Fruit fly (Drosophila melanogaster) whole organism, embryonic: ENCODE data around the gene se.
A peak's percentile ranks its signal among the peaks of the same experiment; 100 is the strongest.

Experiments used
- Asciz ChIP-seq: fragments of 200-800 bp; sonication (Bioruptor generic); optimal IDR thresholded peaks from 2 replicates; lab custom pipeline; 2017; ENCODE audit warnings: missing biosample characterization, mild to moderate bottlenecking, missing genetic modification characterization, missing genetic modification reagents
- CG10462 ChIP-seq: fragments of 200-800 bp; sonication (Bioruptor generic); optimal IDR thresholded peaks from 2 replicates; lab custom pipeline; 2016; ENCODE audit warnings: missing biosample characterization, missing genetic modification characterization
- CG11093 ChIP-seq: fragments of 200-800 bp; sonication (Bioruptor generic); IDR thresholded peaks from 3 replicates; pipeline ENCODE4 v1.3.6; 2022; ENCODE audit warnings: missing biosample characterization, missing genetic modification characterization
- CG11398 ChIP-seq: fragments of 200-800 bp; sonication (Bioruptor generic); optimal IDR thresholded peaks from 2 replicates; lab custom pipeline; 2016; ENCODE audit warnings: missing biosample characterization, missing genetic modification characterization
- CG11696 ChIP-seq: fragments of 200-800 bp; sonication (Bioruptor generic); IDR thresholded peaks from 2 replicates; pipeline ENCODE4 v1.3.6; 2022; ENCODE audit warnings: missing biosample characterization, missing genetic modification characterization
- CG12104 ChIP-seq: fragments of 200-800 bp; sonication (Bioruptor generic); optimal IDR thresholded peaks from 3 replicates; lab custom pipeline; 2016; ENCODE audit warnings: missing biosample characterization, missing genetic modification characterization
- CG12659 ChIP-seq: fragments of 200-800 bp; sonication (Bioruptor generic); optimal IDR thresholded peaks from 3 replicates; lab custom pipeline; 2017; ENCODE audit warnings: mild to moderate bottlenecking, missing biosample characterization, missing genetic modification reagents, missing genetic modification characterization
- CG15601 ChIP-seq: fragments of 200-800 bp; sonication (Bioruptor generic); optimal IDR thresholded peaks from 3 replicates; lab custom pipeline; 2019; ENCODE audit warnings: missing biosample characterization, mild to moderate bottlenecking, missing genetic modification characterization, moderate library complexity
- CG17359 ChIP-seq: fragments of 200-800 bp; sonication (Bioruptor generic); optimal IDR thresholded peaks from 3 replicates; lab custom pipeline; 2018; ENCODE audit warnings: missing biosample characterization, mild to moderate bottlenecking, missing genetic modification characterization, moderate library complexity
- CG3995 ChIP-seq: fragments of 200-800 bp; sonication (Bioruptor generic); optimal IDR thresholded peaks from 3 replicates; lab custom pipeline; 2016; ENCODE audit warnings: missing biosample characterization, missing genetic modification characterization
- CG4617 ChIP-seq: fragments of 200-800 bp; sonication (Bioruptor generic); optimal IDR thresholded peaks from 3 replicates; lab custom pipeline; 2016; ENCODE audit warnings: missing biosample characterization, missing genetic modification characterization, borderline replicate concordance
- CG7271 ChIP-seq: fragments of 200-800 bp; sonication (Bioruptor generic); optimal IDR thresholded peaks from 2 replicates; lab custom pipeline; 2018; ENCODE audit warnings: missing biosample characterization, mild to moderate bottlenecking, missing genetic modification characterization, moderate library complexity
- CG8388 ChIP-seq: fragments of 200-800 bp; sonication (Bioruptor generic); optimal IDR thresholded peaks from 2 replicates; lab custom pipeline; 2019; ENCODE audit warnings: missing biosample characterization, mild to moderate bottlenecking, missing genetic modification characterization, moderate library complexity
- CG9437 ChIP-seq: fragments of 200-800 bp; sonication (Bioruptor generic); optimal IDR thresholded peaks from 2 replicates; lab custom pipeline; 2018; ENCODE audit warnings: missing biosample characterization, mild to moderate bottlenecking, missing genetic modification characterization
- CG9797 ChIP-seq: fragments of 200-800 bp; sonication (Bioruptor generic); optimal IDR thresholded peaks from 3 replicates; lab custom pipeline; 2018; ENCODE audit warnings: missing biosample characterization, mild to moderate bottlenecking, missing genetic modification characterization
- CG9876 ChIP-seq: fragments of 200-800 bp; sonication (Bioruptor generic); optimal IDR thresholded peaks from 2 replicates; lab custom pipeline; 2016; ENCODE audit warnings: missing biosample characterization, missing genetic modification characterization
- CHES-1-like ChIP-seq: fragments of 200-800 bp; sonication (Bioruptor generic); optimal IDR thresholded peaks from 2 replicates; lab custom pipeline; 2016; ENCODE audit warnings: missing biosample characterization, missing genetic modification characterization
- Dip2 ChIP-seq: fragments of 200-800 bp; sonication (Bioruptor generic); IDR thresholded peaks from 2 replicates; pipeline ENCODE4 v1.3.6; 2022; ENCODE audit warnings: missing biosample characterization, missing genetic modification characterization
- Dref ChIP-seq: fragments of 200-800 bp; sonication (Bioruptor generic); IDR thresholded peaks from 2 replicates; pipeline ENCODE4 v1.3.6; 2022; ENCODE audit warnings: missing biosample characterization, missing genetic modification characterization
- Fer2 ChIP-seq: fragments of 200-800 bp; sonication (Bioruptor generic); optimal IDR thresholded peaks from 2 replicates; lab custom pipeline; 2018; ENCODE audit warnings: missing biosample characterization, mild to moderate bottlenecking, missing genetic modification characterization, moderate library complexity
- HLHmδ ChIP-seq: fragments of 200-800 bp; sonication (Bioruptor generic); optimal IDR thresholded peaks from 2 replicates; lab custom pipeline; 2018; ENCODE audit warnings: missing biosample characterization, mild to moderate bottlenecking, missing genetic modification characterization, moderate library complexity
- Hr78 ChIP-seq, 2 experiments: fragments of 200-800 bp in 1 of 2; fragments of >200 bp in 1 of 2; sonication (Bioruptor generic) in 1 of 2; optimal IDR thresholded peaks; 2 replicates each; lab custom pipeline; 2017 to 2019; ENCODE audit warnings: missing biosample characterization in 2 of 2, missing genetic modification characterization in 2 of 2, mild to moderate bottlenecking in 1 of 2, moderate library complexity in 1 of 2
- Meics ChIP-seq: fragments of 200-800 bp; sonication (Bioruptor generic); optimal IDR thresholded peaks from 2 replicates; lab custom pipeline; 2017; ENCODE audit warnings: missing biosample characterization, mild to moderate bottlenecking, missing genetic modification characterization
- Nf-YC ChIP-seq: fragments of 200-800 bp; optimal IDR thresholded peaks from 3 replicates; lab custom pipeline; 2019; ENCODE audit warnings: missing biosample characterization, mild to moderate bottlenecking, missing genetic modification characterization, moderate library complexity
- Poxn ChIP-seq: fragments of 200-800 bp; sonication (Bioruptor generic); IDR thresholded peaks from 2 replicates; pipeline ENCODE4 v1.3.6; 2022; ENCODE audit warnings: missing biosample characterization, missing genetic modification characterization
- Xrp1 ChIP-seq: fragments of 200-800 bp; sonication (Bioruptor generic); IDR thresholded peaks from 2 replicates; pipeline ENCODE4 v1.3.6; 2022; ENCODE audit warnings: missing biosample characterization, missing genetic modification characterization
- chm ChIP-seq: fragments of 200-800 bp; sonication (Bioruptor generic); IDR thresholded peaks from 2 replicates; pipeline ENCODE4 v1.3.6; 2022; ENCODE audit warnings: missing biosample characterization, missing genetic modification characterization
- ci ChIP-seq: fragments of 200-800 bp; sonication (Bioruptor generic); IDR thresholded peaks from 3 replicates; pipeline ENCODE4 v1.3.6; 2022; ENCODE audit warnings: missing biosample characterization, missing genetic modification characterization
- corto ChIP-seq: fragments of 200-800 bp; sonication (Bioruptor generic); optimal IDR thresholded peaks from 2 replicates; lab custom pipeline; 2016; ENCODE audit warnings: missing biosample characterization, mild to moderate bottlenecking, missing genetic modification characterization, moderate library complexity
- crc ChIP-seq: fragments of 200-800 bp; sonication (Bioruptor generic); optimal IDR thresholded peaks from 2 replicates; lab custom pipeline; 2016; ENCODE audit warnings: missing biosample characterization, missing genetic modification characterization
- dati ChIP-seq: fragments of 200-800 bp; sonication (Bioruptor generic); IDR thresholded peaks from 2 replicates; pipeline ENCODE4 v1.3.6; 2022; ENCODE audit warnings: missing biosample characterization, missing genetic modification characterization
- dmrt11E ChIP-seq: fragments of 200-800 bp; sonication (Bioruptor generic); optimal IDR thresholded peaks from 3 replicates; lab custom pipeline; 2018; ENCODE audit warnings: missing biosample characterization, mild to moderate bottlenecking, missing genetic modification characterization, moderate library complexity
- dpn ChIP-seq, 2 experiments: fragments of 200-800 bp; sonication (Bioruptor generic); optimal IDR thresholded peaks; 3 replicates each; lab custom pipeline; 2016; ENCODE audit warnings: missing biosample characterization in 2 of 2, missing genetic modification characterization in 2 of 2
- gcm2 ChIP-seq: fragments of 200-800 bp; sonication (Bioruptor generic); optimal IDR thresholded peaks from 2 replicates; lab custom pipeline; 2016; ENCODE audit warnings: missing biosample characterization, missing genetic modification characterization
- hbn ChIP-seq: fragments of 200-800 bp; sonication (Bioruptor generic); IDR thresholded peaks from 2 replicates; pipeline ENCODE4 v1.3.6; 2022; ENCODE audit warnings: missing biosample characterization, missing genetic modification characterization; ENCODE audit not compliant: partially characterized antibody
- klu ChIP-seq: fragments of 200-800 bp; sonication (Bioruptor generic); IDR thresholded peaks from 2 replicates; pipeline ENCODE4 v1.3.6; 2022; ENCODE audit warnings: missing biosample characterization, missing genetic modification characterization
- lab ChIP-seq: fragments of 200-800 bp; sonication (Bioruptor generic); optimal IDR thresholded peaks from 3 replicates; lab custom pipeline; 2017; ENCODE audit warnings: missing biosample characterization, missing genetic modification characterization, mild to moderate bottlenecking, moderate library complexity, missing genetic modification reagents
- lmd ChIP-seq: fragments of 200-800 bp; sonication (Bioruptor generic); IDR thresholded peaks from 2 replicates; pipeline ENCODE4 v1.3.6; 2022; ENCODE audit warnings: missing biosample characterization, missing genetic modification characterization
- nau ChIP-seq: fragments of 200-800 bp; sonication (Bioruptor generic); optimal IDR thresholded peaks from 3 replicates; lab custom pipeline; 2017; ENCODE audit warnings: missing biosample characterization, mild to moderate bottlenecking, missing genetic modification characterization, missing genetic modification reagents
- pnt ChIP-seq: fragments of 200-800 bp; sonication (Bioruptor generic); optimal IDR thresholded peaks from 3 replicates; lab custom pipeline; 2016; ENCODE audit warnings: missing biosample characterization, missing genetic modification characterization
- pros ChIP-seq: fragments of 200-800 bp; sonication (Bioruptor generic); optimal IDR thresholded peaks from 3 replicates; lab custom pipeline; 2019; ENCODE audit warnings: missing biosample characterization, mild to moderate bottlenecking, missing genetic modification characterization, moderate library complexity
- repo ChIP-seq: fragments of 200-800 bp; sonication (Bioruptor generic); optimal IDR thresholded peaks from 2 replicates; lab custom pipeline; 2016; ENCODE audit warnings: missing biosample characterization, missing genetic modification characterization
- run ChIP-seq: fragments of 200-800 bp; sonication (Bioruptor generic); optimal IDR thresholded peaks from 3 replicates; lab custom pipeline; 2018; ENCODE audit warnings: missing biosample characterization, mild to moderate bottlenecking, missing genetic modification characterization
- scrt ChIP-seq: fragments of 200-800 bp; sonication (Bioruptor generic); optimal IDR thresholded peaks from 2 replicates; lab custom pipeline; 2018; ENCODE audit warnings: missing biosample characterization, mild to moderate bottlenecking, missing genetic modification characterization, moderate library complexity
- stc ChIP-seq: fragments of 200-800 bp; sonication (Bioruptor generic); IDR thresholded peaks from 2 replicates; pipeline ENCODE4 v1.3.6; 2022; ENCODE audit warnings: missing biosample characterization, missing genetic modification characterization
- unc-4 ChIP-seq: fragments of 200-800 bp; sonication (Bioruptor generic); IDR thresholded peaks from 2 replicates; pipeline ENCODE4 v1.3.6; 2022; ENCODE audit warnings: missing biosample characterization, missing genetic modification characterization; ENCODE audit not compliant: partially characterized antibody
- unpg ChIP-seq: fragments of 200-800 bp; sonication (Bioruptor generic); optimal IDR thresholded peaks from 3 replicates; lab custom pipeline; 2018; ENCODE audit warnings: missing biosample characterization, mild to moderate bottlenecking, missing genetic modification characterization, moderate library complexity
- yki ChIP-seq: fragments of >200 bp; optimal IDR thresholded peaks from 3 replicates; lab custom pipeline; 2018
- zfh2 ChIP-seq: fragments of 200-800 bp; sonication (Bioruptor generic); optimal IDR thresholded peaks from 2 replicates; lab custom pipeline; 2016; ENCODE audit warnings: missing biosample characterization, missing genetic modification characterization

The se gene

dm6 chr3L:8524816-8525625, 4.7 kb downstream of the se start, which contains the start of the genes GstO1 and foi (continued):
- TF ChIP-seq CG8388 (GFP tag; lab: Kevin White, UChicago) (no peak), ci (GFP tag; lab: Robert Waterston, UW) (peak; percentile 66; the same call in 2 of the 3 replicates), corto (peak; percentile 24), gcm2 (GFP tag; lab: Kevin White, UChicago) (no peak), dmrt11E (tag; lab: Kevin White, UChicago) (no peak), CG4617 (GFP tag; lab: Kevin White, UChicago) (no peak), CG3995 (GFP tag; lab: Kevin White, UChicago) (peak; percentile 52), CG11696 (GFP tag; lab: Robert Waterston, UW) (no peak), CG9437 (GFP tag; lab: Kevin White, UChicago) (no peak), chm (0 out of 2 replicates have a peak, but pooled peaks have one; percentile 57), CG11093 (no peak), lab (GFP tag; lab: Kevin White, UChicago) (peak; percentile 37), stc (no peak), CG12104 (GFP tag; lab: Kevin White, UChicago) (no peak), klu (GFP tag; lab: Robert Waterston, UW) (no peak), CG17359 (tag; lab: Kevin White, UChicago) (peak; percentile 3), CG10462 (GFP tag; lab: Kevin White, UChicago) (no peak), Dref (GFP tag; lab: Robert Waterston, UW) (peak; percentile 99), CG9797 (GFP tag; lab: Kevin White, UChicago) (peak; percentile 21), hbn (GFP tag; lab: Robert Waterston, UW) (peak; percentile 93), yki (lab: Kevin White, UChicago) (no peak), dpn (GFP tag; optimal IDR thresholded peaks at IDR 0.05; lab: Kevin White, UChicago) (peak in 1 of 2 experiments; percentile 19), pros (no peak), lmd (GFP tag; lab: Robert Waterston, UW) (no peak; the same call in 1 of the 2 replicates), Nf-YC (tag; lab: Kevin White, UChicago) (peak; percentile 54), unc-4 (GFP tag; lab: Robert Waterston, UW) (peak; percentile 95), zfh2 (peak; percentile 39), unpg (GFP tag; lab: Kevin White, UChicago) (no peak), CG12659 (GFP tag; lab: Kevin White, UChicago) (peak; percentile 72), crc (no peak), Hr78 (GFP tag; optimal IDR thresholded peaks at IDR 0.05; lab: Kevin White, UChicago) (no peak), nau (GFP tag; lab: Kevin White, UChicago) (no peak), CHES-1-like (GFP tag; lab: Kevin White, UChicago) (peak; percentile 14), Meics (GFP tag; lab: Kevin White, UChicago) (peak; percentile 31), dati (GFP tag; lab: Robert Waterston, UW) (no peak), Dip2 (GFP tag; lab: Robert Waterston, UW) (no peak), Asciz (GFP tag; lab: Kevin White, UChicago) (no peak), Poxn (GFP tag; lab: Robert Waterston, UW) (no peak), HLHmδ (GFP tag; lab: Kevin White, UChicago) (peak; percentile 24), CG7271 (tag; lab: Kevin White, UChicago) (peak; percentile 73), repo (GFP tag; lab: Kevin White, UChicago) (no peak), CG15601 (peak; percentile 14), scrt (GFP tag; lab: Kevin White, UChicago) (peak; percentile 0), Fer2 (tag; lab: Kevin White, UChicago) (no peak), pnt (GFP tag; lab: Kevin White, UChicago) (no peak), Xrp1 (no peak), run (tag; lab: Kevin White, UChicago) (no peak), CG9876 (no peak), CG11398 (no peak)
